Worm (Caenorhabditis elegans) whole organism, L1 larva: ENCODE measurements around the gene F47B8.10.

Source experiments
- C16A3.4 ChIP-seq: fragments of 150-350 bp; optimal IDR thresholded peaks from 2 replicates; lab custom pipeline; 2014; ENCODE audit warnings: missing biosample characterization, missing genetic modification characterization
- C34B4.2 ChIP-seq: sonication (generic microtip); optimal IDR thresholded peaks from 2 replicates; lab custom pipeline; 2017; ENCODE audit warnings: mild to moderate bottlenecking, missing genetic modification characterization, missing compliant biosample characterization
- alr-1 ChIP-seq: fragments of 200-800 bp; sonication (Bioruptor generic); optimal IDR thresholded peaks from 2 replicates; lab custom pipeline; 2018; ENCODE audit warnings: borderline replicate concordance, mild to moderate bottlenecking, missing genetic modification characterization, missing compliant biosample characterization
- aly-2 ChIP-seq: fragments of 150-350 bp; optimal IDR thresholded peaks from 2 replicates; lab custom pipeline; 2014; ENCODE audit warnings: missing biosample characterization, missing genetic modification characterization
- ama-1 ChIP-seq: fragments of 150-350 bp; optimal IDR thresholded peaks from 2 replicates; lab custom pipeline; 2014
- blmp-1 ChIP-seq: fragments of 150-350 bp; optimal IDR thresholded peaks from 2 replicates; lab custom pipeline; 2014; ENCODE audit warnings: missing biosample characterization, missing genetic modification characterization
- ceh-63 ChIP-seq: fragments of 200-800 bp; sonication (Bioruptor generic); optimal IDR thresholded peaks from 2 replicates; lab custom pipeline; 2018; ENCODE audit warnings: mild to moderate bottlenecking, missing genetic modification characterization, missing compliant biosample characterization
- ceh-82 ChIP-seq, 3 experiments: fragments of 150-350 bp in 1 of 3; sonication (generic microtip) in 2 of 3; optimal IDR thresholded peaks; 2 replicates each; lab custom pipeline; 2014 to 2017; ENCODE audit warnings: missing biosample characterization in 3 of 3, missing genetic modification characterization in 3 of 3
- ceh-88 ChIP-seq: fragments of 200-800 bp; sonication (Bioruptor generic); IDR thresholded peaks from 2 replicates; pipeline ENCODE4 v1.3.6; 2022; ENCODE audit warnings: missing genetic modification characterization, missing compliant biosample characterization
- ceh-90 ChIP-seq: sonication (generic microtip); optimal IDR thresholded peaks from 2 replicates; lab custom pipeline; 2016; ENCODE audit warnings: missing genetic modification characterization, missing compliant biosample characterization
- ces-1 ChIP-seq: fragments of 150-350 bp; optimal IDR thresholded peaks from 2 replicates; lab custom pipeline; 2014; ENCODE audit warnings: missing biosample characterization, missing genetic modification reagents, missing genetic modification characterization
- dpl-1 ChIP-seq, 3 experiments: fragments of 150-350 bp in 2 of 3; sonication (generic microtip) in 1 of 3; optimal IDR thresholded peaks; 2 replicates each; lab custom pipeline; 2014 to 2017; ENCODE audit warnings: missing biosample characterization in 3 of 3, missing genetic modification characterization in 3 of 3, missing genetic modification reagents in 3 of 3
- efl-1 ChIP-seq, 4 experiments: fragments of 150-350 bp; optimal IDR thresholded peaks in 3 of 4; peaks in 1 of 4; 1 replicate in 1 of 4; 2 replicates in 3 of 4; lab custom pipeline; 2014; ENCODE audit warnings: missing biosample characterization in 2 of 4, missing genetic modification characterization in 2 of 4, missing genetic modification reagents in 2 of 4
- efl-3 ChIP-seq: fragments of 200-800 bp; sonication (Bioruptor generic); optimal IDR thresholded peaks from 2 replicates; lab custom pipeline; 2018; ENCODE audit warnings: mild to moderate bottlenecking, missing genetic modification characterization, missing compliant biosample characterization
- egl-13 ChIP-seq: sonication (generic microtip); optimal IDR thresholded peaks from 2 replicates; lab custom pipeline; 2016; ENCODE audit warnings: missing genotype, missing genetic modification reagents, missing genetic modification characterization, missing compliant biosample characterization
- egl-27 ChIP-seq, 2 experiments: fragments of 150-350 bp in 1 of 2; sonication (generic microtip); optimal IDR thresholded peaks; 3 replicates each; lab custom pipeline; 2017 to 2018; ENCODE audit warnings: missing biosample characterization in 2 of 2, missing genetic modification characterization in 2 of 2, missing genetic modification reagents in 2 of 2
- elt-2 ChIP-seq: sonication (generic microtip); optimal IDR thresholded peaks from 2 replicates; lab custom pipeline; 2016; ENCODE audit warnings: missing genetic modification characterization, mild to moderate bottlenecking, inconsistent platforms, missing compliant biosample characterization, missing genetic modification reagents
- fkh-8 ChIP-seq: sonication (generic microtip); optimal IDR thresholded peaks from 2 replicates; lab custom pipeline; 2016; ENCODE audit warnings: mild to moderate bottlenecking, missing genetic modification characterization, missing compliant biosample characterization
- grh-1 ChIP-seq: fragments of 200-800 bp; sonication (Bioruptor generic); IDR thresholded peaks from 2 replicates; pipeline ENCODE4 v1.3.6; 2022; ENCODE audit warnings: missing genetic modification reagents, missing genetic modification characterization, missing compliant biosample characterization
- hpl-2 ChIP-seq: fragments of 150-350 bp; optimal IDR thresholded peaks from 2 replicates; lab custom pipeline; 2014; ENCODE audit warnings: missing biosample characterization, missing genetic modification reagents, missing genetic modification characterization
- irx-1 ChIP-seq: sonication (generic microtip); optimal IDR thresholded peaks from 2 replicates; lab custom pipeline; 2016; ENCODE audit warnings: missing genetic modification characterization, missing compliant biosample characterization
- jun-1 ChIP-seq: fragments of 150-350 bp; optimal IDR thresholded peaks from 2 replicates; lab custom pipeline; 2014; ENCODE audit warnings: missing biosample characterization, missing genetic modification reagents, missing genetic modification characterization
- lin-13 ChIP-seq: fragments of 150-350 bp; optimal IDR thresholded peaks from 2 replicates; lab custom pipeline; 2014; ENCODE audit warnings: missing biosample characterization, missing genetic modification reagents, missing genetic modification characterization
- lin-14 ChIP-seq: fragments of 200-800 bp; sonication (Bioruptor generic); optimal IDR thresholded peaks from 2 replicates; lab custom pipeline; 2018; ENCODE audit warnings: mild to moderate bottlenecking, missing genetic modification characterization, moderate library complexity, missing compliant biosample characterization
- lin-35 ChIP-seq, 2 experiments: fragments of 150-350 bp; optimal IDR thresholded peaks; 2 replicates each; lab custom pipeline; 2014; ENCODE audit warnings: missing biosample characterization in 2 of 2, missing genetic modification characterization in 2 of 2, missing genetic modification reagents in 2 of 2
- lir-3 ChIP-seq: sonication (generic microtip); optimal IDR thresholded peaks from 2 replicates; lab custom pipeline; 2016; ENCODE audit warnings: mild to moderate bottlenecking, missing genetic modification characterization, moderate library complexity, missing compliant biosample characterization; ENCODE audit not compliant: poor library complexity
- lsy-2 ChIP-seq, 2 experiments: fragments of 150-350 bp; optimal IDR thresholded peaks; 2 replicates each; lab custom pipeline; 2014; ENCODE audit warnings: missing biosample characterization in 2 of 2, missing genetic modification characterization in 2 of 2
- nhr-12 ChIP-seq: sonication (generic microtip); optimal IDR thresholded peaks from 2 replicates; lab custom pipeline; 2017; ENCODE audit warnings: missing biosample characterization, missing genetic modification characterization
- nhr-19 ChIP-seq: fragments of 200-800 bp; sonication (Bioruptor generic); conservative IDR thresholded peaks from 2 replicates; pipeline ENCODE4 v1.3.6; 2022; ENCODE audit warnings: missing genetic modification characterization, missing compliant biosample characterization
- nhr-237 ChIP-seq: fragments of 150-350 bp; optimal IDR thresholded peaks from 2 replicates; lab custom pipeline; 2014; ENCODE audit warnings: missing biosample characterization, missing genetic modification characterization
- nhr-47 ChIP-seq: sonication (generic microtip); optimal IDR thresholded peaks from 2 replicates; lab custom pipeline; 2016; ENCODE audit warnings: mild to moderate bottlenecking, missing genetic modification characterization, moderate library complexity, missing compliant biosample characterization
- nhr-71 ChIP-seq: sonication (generic microtip); optimal IDR thresholded peaks from 2 replicates; lab custom pipeline; 2016; ENCODE audit warnings: mild to moderate bottlenecking, missing genetic modification characterization, moderate library complexity, missing compliant biosample characterization
- nhr-76 ChIP-seq: sonication (generic microtip); optimal IDR thresholded peaks from 2 replicates; lab custom pipeline; 2017; ENCODE audit warnings: missing biosample characterization, missing genetic modification characterization
- nhr-84 ChIP-seq: sonication (generic microtip); optimal IDR thresholded peaks from 2 replicates; lab custom pipeline; 2017; ENCODE audit warnings: missing biosample characterization, missing genetic modification characterization
- nhr-85 ChIP-seq: sonication (generic microtip); peaks from one replicate; lab custom pipeline; 2016; ENCODE audit warnings: missing genetic modification characterization, inconsistent platforms, missing compliant biosample characterization
- nhr-90 ChIP-seq: sonication (generic microtip); optimal IDR thresholded peaks from 2 replicates; lab custom pipeline; 2016; ENCODE audit warnings: mild to moderate bottlenecking, missing genetic modification characterization, missing compliant biosample characterization; ENCODE audit not compliant: poor library complexity
- pax-3 ChIP-seq: fragments of 200-800 bp; sonication (Bioruptor generic); optimal IDR thresholded peaks from 2 replicates; lab custom pipeline; 2018; ENCODE audit warnings: mild to moderate bottlenecking, missing genetic modification characterization, moderate library complexity, missing compliant biosample characterization
- rnt-1 ChIP-seq: sonication (generic microtip); optimal IDR thresholded peaks from 2 replicates; lab custom pipeline; 2016; ENCODE audit warnings: mild to moderate bottlenecking, missing genetic modification characterization, moderate library complexity, missing compliant biosample characterization
- skn-1 ChIP-seq: fragments of 150-350 bp; optimal IDR thresholded peaks from 2 replicates; lab custom pipeline; 2014; ENCODE audit warnings: missing biosample characterization, missing genetic modification characterization
- snpc-4 ChIP-seq: fragments of 150-350 bp; optimal IDR thresholded peaks from 2 replicates; lab custom pipeline; 2014; ENCODE audit warnings: missing biosample characterization, missing genetic modification characterization
- snu-23 ChIP-seq: sonication (generic microtip); optimal IDR thresholded peaks from 2 replicates; lab custom pipeline; 2016; ENCODE audit warnings: missing genetic modification characterization, missing compliant biosample characterization
- sox-4 ChIP-seq: sonication (generic microtip); optimal IDR thresholded peaks from 2 replicates; lab custom pipeline; 2016; ENCODE audit warnings: missing genetic modification characterization, missing compliant biosample characterization
- sptf-1 ChIP-seq: fragments of 150-350 bp; optimal IDR thresholded peaks from 2 replicates; lab custom pipeline; 2014; ENCODE audit warnings: missing biosample characterization, missing genetic modification characterization
- tbx-2 ChIP-seq: sonication (generic microtip); optimal IDR thresholded peaks from 2 replicates; lab custom pipeline; 2016; ENCODE audit warnings: missing genetic modification characterization, missing compliant biosample characterization
- unc-130 ChIP-seq: fragments of 150-350 bp; optimal IDR thresholded peaks from 2 replicates; lab custom pipeline; 2017; ENCODE audit warnings: missing biosample characterization, missing genetic modification characterization, inconsistent platforms

F47B8.10 gene

ce11 chrV:14355738-14356368 lies 14.1 kb downstream of the F47B8.10 start, which contains the start of gene cyn-1 (continued):
- TF ChIP-seq ceh-90 (peak; percentile 29), lir-3 (tag; lab: Kevin White, UChicago) (peak; percentile 46), efl-1 (optimal IDR thresholded peaks at IDR 0.05; lab: Kevin White, UChicago) (peak; percentile 90 to 98), efl-1 (GFP tag; optimal IDR thresholded peaks at IDR 0.05 in 1 of 2; lab: Kevin White, UChicago) (peak; percentile 96 to 100), lin-14 (GFP tag; lab: Kevin White, UChicago) (peak; percentile 82), blmp-1 (tag; lab: Kevin White, UChicago) (peak; percentile 75), snu-23 (GFP tag; lab: Kevin White, UChicago) (peak; percentile 91), nhr-71 (tag; lab: Kevin White, UChicago) (peak; percentile 93), aly-2 (tag; lab: Kevin White, UChicago) (peak; percentile 91), ces-1 (no peak), ceh-88 (GFP tag; lab: Robert Waterston, UW) (peak; percentile 54), hpl-2 (GFP tag; lab: Kevin White, UChicago) (no peak), elt-2 (tag; lab: Kevin White, UChicago) (peak; percentile 45), nhr-90 (peak; percentile 88), fkh-8 (tag; lab: Kevin White, UChicago) (peak; percentile 63), pax-3 (tag; lab: Kevin White, UChicago) (peak; percentile 85), lin-35 (GFP tag; optimal IDR thresholded peaks at IDR 0.05; lab: Kevin White, UChicago) (peak; percentile 98), nhr-84 (tag; lab: Kevin White, UChicago) (no peak), efl-3 (GFP tag; lab: Kevin White, UChicago) (no peak), skn-1 (tag; lab: Kevin White, UChicago) (peak; percentile 89), irx-1 (tag; lab: Kevin White, UChicago) (peak; percentile 78), egl-13 (tag; lab: Kevin White, UChicago) (peak; percentile 76), sptf-1 (tag; lab: Kevin White, UChicago) (no peak), nhr-76 (tag; lab: Kevin White, UChicago) (no peak), dpl-1 (GFP tag; optimal IDR thresholded peaks at IDR 0.05; lab: Kevin White, UChicago) (peak; percentile 97 to 98 (median 98)), nhr-47 (tag; lab: Kevin White, UChicago) (peak; percentile 93), ceh-63 (GFP tag; lab: Kevin White, UChicago) (no peak), jun-1 (tag; lab: Kevin White, UChicago) (peak; percentile 70), ama-1 (peak; percentile 66), C34B4.2 (tag; lab: Kevin White, UChicago) (no peak), nhr-12 (tag; lab: Kevin White, UChicago) (no peak), lin-13 (peak; percentile 77), lsy-2 (tag; optimal IDR thresholded peaks at IDR 0.05; lab: Kevin White, UChicago) (peak; percentile 92), ceh-82 (tag; optimal IDR thresholded peaks at IDR 0.05; lab: Kevin White, UChicago) (peak; percentile 84 to 85 (median 85)), alr-1 (tag; lab: Kevin White, UChicago) (peak; percentile 8), unc-130 (peak; percentile 83), egl-27 (tag; optimal IDR thresholded peaks at IDR 0.05; lab: Kevin White, UChicago) (no peak), nhr-237 (tag; lab: Kevin White, UChicago) (peak; percentile 26)
- TF ChIP-seq, all 84 proteins: peak for 61

ce11 chrV:14358577-14358976 lies 16.8 kb downstream of the F47B8.10 start, which contains the start of gene Y49A3A.4:
TSS of gene Y49A3A.4 (minus strand) at chrV:14358890.
- TF ChIP-seq ces-1 (no peak), skn-1 (tag; lab: Kevin White, UChicago) (no peak), dpl-1 (GFP tag; optimal IDR thresholded peaks at IDR 0.05; lab: Kevin White, UChicago) (no peak), snpc-4 (tag; lab: Kevin White, UChicago) (peak; percentile 86), nhr-85 (peak; percentile 13), grh-1 (GFP tag; lab: Robert Waterston, UW) (0 out of 2 replicates have a peak, but pooled peaks have one; percentile 9), C16A3.4 (tag; lab: Kevin White, UChicago) (no peak), nhr-19 (GFP tag; lab: Robert Waterston, UW) (peak; percentile 32; the same call in 1 of the 2 replicates), efl-3 (GFP tag; lab: Kevin White, UChicago) (no peak), tbx-2 (tag; lab: Kevin White, UChicago) (no peak), nhr-71 (tag; lab: Kevin White, UChicago) (peak; percentile 13), nhr-90 (peak; percentile 34), nhr-76 (tag; lab: Kevin White, UChicago) (no peak), rnt-1 (tag; lab: Kevin White, UChicago) (peak; percentile 29), ceh-88 (GFP tag; lab: Robert Waterston, UW) (no peak), sox-4 (no peak)
